Fruit fly (Drosophila melanogaster): ENCODE measurements around the gene srw.
A peak's percentile ranks its signal among the peaks of the same experiment; 100 is the strongest.

Gene srw

dm6 chr3L:4239442-4240322, 43.6 kb downstream of the srw start, which contains the start of gene Sqor (continued):
- TF ChIP-seq Hmr (GFP tag; optimal IDR thresholded peaks at IDR 0.05) (peak; percentile 89), CG10979 (tag; optimal IDR thresholded peaks at IDR 0.05) (peak; percentile 33), tin (GFP tag; optimal IDR thresholded peaks at IDR 0.05) (peak; percentile 54), CG9932 (GFP tag; IDR thresholded peaks at IDR 0.05) (peak; percentile 82), Mrtf (GFP tag; IDR thresholded peaks at IDR 0.05) (peak; percentile 74), Dp (GFP tag; optimal IDR thresholded peaks at IDR 0.05) (peak; percentile 23), CG16863 (GFP tag; optimal IDR thresholded peaks at IDR 0.05) (peak; percentile 75), lola (GFP tag; optimal IDR thresholded peaks at IDR 0.05) (peak in 1 of 3 experiments; percentile 64), CG6654 (GFP tag; optimal IDR thresholded peaks at IDR 0.05) (peak; percentile 58), Awh (GFP tag; IDR thresholded peaks at IDR 0.05) (peak; percentile 64; the same call in 1 of the 2 replicates), CG2116 (GFP tag; optimal IDR thresholded peaks at IDR 0.05) (peak; percentile 54), gce (GFP tag; IDR thresholded peaks at IDR 0.05) (peak; percentile 55; the same call in 1 of the 3 replicates), tll (GFP tag; optimal IDR thresholded peaks at IDR 0.05) (no peak), Opbp (GFP tag; IDR thresholded peaks at IDR 0.05; ENCODE audit: partially characterized antibody) (no peak), CG15601 (tag; optimal IDR thresholded peaks at IDR 0.05) (peak; percentile 78), onecut (GFP tag; IDR thresholded peaks at IDR 0.05) (peak; percentile 58), toy (GFP tag; IDR thresholded peaks at IDR 0.05) (peak; percentile 60; the same call in 1 of the 2 replicates), CG32767 (GFP tag; IDR thresholded peaks at IDR 0.05) (peak; percentile 76), pita (GFP tag; optimal IDR thresholded peaks at IDR 0.05) (no peak), trem (tag; optimal IDR thresholded peaks at IDR 0.05) (peak; percentile 30), CG8089 (GFP tag; optimal IDR thresholded peaks at IDR 0.05) (peak; percentile 66), CG10147 (GFP tag; optimal IDR thresholded peaks at IDR 0.05) (peak; percentile 91), C15 (GFP tag; IDR thresholded peaks at IDR 0.05) (peak; percentile 77), sens-2 (GFP tag; IDR thresholded peaks at IDR 0.05) (peak; percentile 37; the same call in 1 of the 2 replicates), ERR (GFP tag; optimal IDR thresholded peaks at IDR 0.05) (peak; percentile 85), CG15269 (tag; optimal IDR thresholded peaks at IDR 0.05) (peak; percentile 92), kay (GFP tag; optimal IDR thresholded peaks at IDR 0.05) (peak; percentile 54), h (optimal IDR thresholded peaks at IDR 0.05) (no peak), pho (GFP tag; optimal IDR thresholded peaks at IDR 0.05) (peak; percentile 90), CG14014 (GFP tag; IDR thresholded peaks at IDR 0.05) (peak; percentile 80), sna (GFP tag; IDR thresholded peaks at IDR 0.05; ENCODE audit: partially characterized antibody) (no peak), Ets65A (GFP tag) (peak; percentile 95), nmo (GFP tag; optimal IDR thresholded peaks at IDR 0.05) (peak; percentile 86), Hsf (GFP tag; optimal IDR thresholded peaks at IDR 0.05) (peak; percentile 89), CG12299 (tag; optimal IDR thresholded peaks at IDR 0.05) (peak; percentile 83), CG4282 (GFP tag; optimal IDR thresholded peaks at IDR 0.05) (peak; percentile 80), Dip3 (GFP tag; optimal IDR thresholded peaks at IDR 0.05) (peak; percentile 92), gsb-n (tag; optimal IDR thresholded peaks at IDR 0.05) (peak; percentile 25), zen2 (GFP tag; IDR thresholded peaks at IDR 0.05; ENCODE audit: partially characterized antibody) (no peak), CG16815 (GFP tag; optimal IDR thresholded peaks at IDR 0.05) (peak; percentile 77), sisA (GFP tag; IDR thresholded peaks at IDR 0.05) (peak; percentile 69), shn (GFP tag; optimal IDR thresholded peaks at IDR 0.05) (peak; percentile 91), bowl (GFP tag; IDR thresholded peaks at IDR 0.05) (peak; percentile 61), CG15514 (GFP tag; optimal IDR thresholded peaks at IDR 0.05) (peak; percentile 74), Rfx (GFP tag; IDR thresholded peaks at IDR 0.05) (peak; percentile 85), CG10543 (GFP tag; optimal IDR thresholded peaks at IDR 0.05) (peak; percentile 92), Asciz (GFP tag; optimal IDR thresholded peaks at IDR 0.05) (peak; percentile 82), CG3838 (GFP tag; optimal IDR thresholded peaks at IDR 0.05) (peak; percentile 52)
